Worm (Caenorhabditis elegans) whole organism, L2 larva: ENCODE data around the gene F47D12.3.

Experiments used
- C34F6.9 ChIP-seq: fragments of 150-350 bp; optimal IDR thresholded peaks from 2 replicates; lab custom pipeline; 2014; ENCODE audit warnings: missing biosample characterization, missing genetic modification characterization
- Y55F3AM.14 ChIP-seq: fragments of 200-800 bp; sonication (Bioruptor generic); optimal IDR thresholded peaks from 2 replicates; lab custom pipeline; 2018; ENCODE audit warnings: mild to moderate bottlenecking, missing genetic modification characterization, missing compliant biosample characterization
- ZK546.5 ChIP-seq: sonication (generic microtip); optimal IDR thresholded peaks from 2 replicates; lab custom pipeline; 2017; ENCODE audit warnings: missing biosample characterization, missing genetic modification characterization
- alr-1 ChIP-seq: fragments of 150-350 bp; optimal IDR thresholded peaks from 2 replicates; lab custom pipeline; 2014; ENCODE audit warnings: missing biosample characterization, missing genetic modification characterization
- aly-2 ChIP-seq: fragments of 150-350 bp; optimal IDR thresholded peaks from 2 replicates; lab custom pipeline; 2014; ENCODE audit warnings: missing biosample characterization, missing genetic modification characterization
- ama-1 ChIP-seq: fragments of 150-350 bp; optimal IDR thresholded peaks from 2 replicates; lab custom pipeline; 2018; ENCODE audit warnings: inconsistent platforms
- blmp-1 ChIP-seq: sonication (generic microtip); optimal IDR thresholded peaks from 2 replicates; lab custom pipeline; 2017; ENCODE audit warnings: missing genetic modification characterization, mild to moderate bottlenecking, missing compliant biosample characterization, antibody characterized with exemption, moderate library complexity; ENCODE audit not compliant: insufficient read depth
- ceh-82 ChIP-seq: fragments of 150-350 bp; optimal IDR thresholded peaks from 2 replicates; lab custom pipeline; 2014; ENCODE audit warnings: missing biosample characterization, missing genetic modification characterization
- dmd-4 ChIP-seq: sonication (generic microtip); optimal IDR thresholded peaks from 2 replicates; lab custom pipeline; 2017; ENCODE audit warnings: missing biosample characterization, missing genetic modification characterization
- egl-27 ChIP-seq: sonication (generic microtip); optimal IDR thresholded peaks from 3 replicates; lab custom pipeline; 2017; ENCODE audit warnings: missing biosample characterization, missing genetic modification reagents, missing genetic modification characterization
- elt-1 ChIP-seq: fragments of 150-350 bp; optimal IDR thresholded peaks from 2 replicates; lab custom pipeline; 2014; ENCODE audit warnings: missing biosample characterization, missing genetic modification characterization
- elt-3 ChIP-seq: sonication (generic microtip); optimal IDR thresholded peaks from 2 replicates; lab custom pipeline; 2017; ENCODE audit warnings: missing biosample characterization, missing genetic modification characterization
- fos-1 ChIP-seq: fragments of 150-350 bp; optimal IDR thresholded peaks from 2 replicates; lab custom pipeline; 2014; ENCODE audit warnings: missing biosample characterization, missing genetic modification characterization
- gmeb-1 ChIP-seq: fragments of 150-350 bp; optimal IDR thresholded peaks from 2 replicates; lab custom pipeline; 2014; ENCODE audit warnings: missing biosample characterization, missing genetic modification characterization
- lin-11 ChIP-seq: fragments of 150-350 bp; sonication (generic microtip); optimal IDR thresholded peaks from 2 replicates; lab custom pipeline; 2014; ENCODE audit warnings: missing biosample characterization, missing genetic modification characterization, inconsistent platforms, mixed read lengths
- lin-39 ChIP-seq: fragments of 150-350 bp; optimal IDR thresholded peaks from 2 replicates; lab custom pipeline; 2014; ENCODE audit warnings: missing biosample characterization, missing genetic modification reagents, missing genetic modification characterization
- lsy-2 ChIP-seq, 2 experiments: fragments of 150-350 bp in 1 of 2; sonication (generic microtip) in 1 of 2; optimal IDR thresholded peaks; 2 replicates each; lab custom pipeline; 2014 to 2017; ENCODE audit warnings: missing biosample characterization in 2 of 2, missing genetic modification characterization in 2 of 2
- mab-5 ChIP-seq: fragments of 150-350 bp; optimal IDR thresholded peaks from 2 replicates; lab custom pipeline; 2014; ENCODE audit warnings: missing biosample characterization, missing genetic modification characterization
- mbf-1 ChIP-seq: sonication (generic microtip); optimal IDR thresholded peaks from 2 replicates; lab custom pipeline; 2017; ENCODE audit warnings: missing biosample characterization, missing genetic modification characterization
- mdl-1 ChIP-seq, 2 experiments: fragments of 150-350 bp in 1 of 2; sonication (generic microtip) in 1 of 2; optimal IDR thresholded peaks; 2 replicates each; lab custom pipeline; 2017; ENCODE audit warnings: missing biosample characterization in 2 of 2, missing genetic modification characterization in 2 of 2
- nhr-10 ChIP-seq: sonication (generic microtip); optimal IDR thresholded peaks from 2 replicates; lab custom pipeline; 2017; ENCODE audit warnings: missing biosample characterization, missing genetic modification characterization
- nhr-12 ChIP-seq: fragments of 150-350 bp; optimal IDR thresholded peaks from 2 replicates; lab custom pipeline; 2014; ENCODE audit warnings: missing biosample characterization, missing genetic modification characterization
- nhr-23 ChIP-seq: fragments of 150-350 bp; optimal IDR thresholded peaks from 2 replicates; lab custom pipeline; 2014; ENCODE audit warnings: missing biosample characterization, missing genetic modification reagents, missing genetic modification characterization
- nhr-237 ChIP-seq: fragments of 150-350 bp; optimal IDR thresholded peaks from 2 replicates; lab custom pipeline; 2014; ENCODE audit warnings: missing biosample characterization, missing genetic modification characterization
- nhr-77 ChIP-seq: fragments of 150-350 bp; optimal IDR thresholded peaks from 2 replicates; lab custom pipeline; 2014; ENCODE audit warnings: missing biosample characterization, missing genetic modification characterization
- peb-1 ChIP-seq: fragments of 150-350 bp; optimal IDR thresholded peaks from 2 replicates; lab custom pipeline; 2014; ENCODE audit warnings: missing biosample characterization, missing genetic modification characterization
- sem-4 ChIP-seq: fragments of 150-350 bp; optimal IDR thresholded peaks from 2 replicates; lab custom pipeline; 2014; ENCODE audit warnings: missing biosample characterization, missing genetic modification reagents, missing genetic modification characterization
- skn-1 ChIP-seq: sonication (generic microtip); optimal IDR thresholded peaks from 2 replicates; lab custom pipeline; 2017; ENCODE audit warnings: missing biosample characterization, missing genetic modification characterization
- sma-3 ChIP-seq: sonication (generic microtip); optimal IDR thresholded peaks from 2 replicates; lab custom pipeline; 2016; ENCODE audit warnings: missing genetic modification reagents, missing genetic modification characterization, missing compliant biosample characterization
- sma-9 ChIP-seq, 2 experiments: fragments of 150-350 bp in 1 of 2; sonication (generic microtip) in 1 of 2; optimal IDR thresholded peaks; 2 replicates each; lab custom pipeline; 2014 to 2016; ENCODE audit warnings: missing genetic modification characterization in 2 of 2, mild to moderate bottlenecking in 1 of 2, missing biosample characterization in 1 of 2, missing compliant biosample characterization in 1 of 2, missing genetic modification reagents in 1 of 2, moderate library complexity in 1 of 2
- snpc-4 ChIP-seq: fragments of 150-350 bp; optimal IDR thresholded peaks from 2 replicates; lab custom pipeline; 2014; ENCODE audit warnings: missing biosample characterization, missing genetic modification characterization
- unc-55 ChIP-seq: fragments of 150-350 bp; sonication (generic microtip); optimal IDR thresholded peaks from 3 replicates; lab custom pipeline; 2014; ENCODE audit warnings: missing biosample characterization, missing genetic modification reagents, missing genetic modification characterization
- unc-62 ChIP-seq: fragments of 150-350 bp; optimal IDR thresholded peaks from 2 replicates; lab custom pipeline; 2014; ENCODE audit warnings: missing biosample characterization, missing genetic modification reagents, missing genetic modification characterization
- zag-1 ChIP-seq: fragments of 150-350 bp; optimal IDR thresholded peaks from 2 replicates; lab custom pipeline; 2014; ENCODE audit warnings: missing biosample characterization, missing genetic modification characterization
- ztf-1 ChIP-seq: fragments of 200-800 bp; sonication (Bioruptor generic); conservative IDR thresholded peaks from 2 replicates; pipeline ENCODE4 v1.3.6; 2022; ENCODE audit warnings: missing genetic modification characterization, missing compliant biosample characterization
- ztf-11 ChIP-seq: sonication (generic microtip); optimal IDR thresholded peaks from 2 replicates; lab custom pipeline; 2017; ENCODE audit warnings: missing biosample characterization, missing genetic modification characterization
- ztf-4 ChIP-seq: fragments of 150-350 bp; optimal IDR thresholded peaks from 2 replicates; lab custom pipeline; 2014; ENCODE audit warnings: missing biosample characterization, missing genetic modification characterization

Gene F47D12.3

DNA sequence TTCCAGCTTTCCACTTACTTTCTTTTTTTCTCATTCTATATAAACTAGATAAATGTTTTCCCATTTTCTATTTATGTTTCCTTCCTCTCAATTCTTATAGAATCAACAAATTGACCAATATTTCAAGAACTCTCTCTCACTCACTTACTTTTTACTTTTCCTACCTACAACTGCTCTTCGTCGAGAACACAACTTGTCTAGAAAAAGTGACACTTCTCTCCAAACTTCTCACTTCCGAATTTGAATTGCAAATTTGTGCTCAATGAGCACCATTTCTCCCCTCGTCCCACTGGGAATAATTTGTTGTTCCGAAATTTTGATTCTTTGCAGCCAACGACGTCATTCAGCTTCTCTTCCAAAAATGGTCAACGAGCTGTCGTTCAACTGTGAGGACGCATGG is at the start of gene F47D12.3:
TSS of gene F47D12.3 (plus strand) at position 331 of the 400 bp plus-strand sequence.
- TF ChIP-seq peb-1 (tag; lab: Kevin White, UChicago) (no peak), nhr-237 (no peak), ztf-11 (tag; lab: Kevin White, UChicago) (no peak), lin-39 (tag; lab: Kevin White, UChicago) (no peak), nhr-10 (tag; lab: Kevin White, UChicago) (no peak), unc-55 (GFP tag; lab: Kevin White, UChicago) (no peak), ztf-1 (GFP tag; lab: Robert Waterston, UW) (no peak), ama-1 (no peak), sem-4 (tag; lab: Kevin White, UChicago) (no peak), ztf-4 (tag; lab: Kevin White, UChicago) (no peak), snpc-4 (tag; lab: Kevin White, UChicago) (no peak), nhr-23 (no peak), egl-27 (tag; lab: Kevin White, UChicago) (no peak), zag-1 (tag; lab: Kevin White, UChicago) (no peak), sma-3 (GFP tag; lab: Kevin White, UChicago) (no peak), blmp-1 (tag; lab: Kevin White, UChicago) (no peak), nhr-77 (tag; lab: Kevin White, UChicago) (no peak), mdl-1 (tag; optimal IDR thresholded peaks at IDR 0.05; lab: Kevin White, UChicago) (no peak), dmd-4 (tag; lab: Kevin White, UChicago) (no peak)

DNA sequence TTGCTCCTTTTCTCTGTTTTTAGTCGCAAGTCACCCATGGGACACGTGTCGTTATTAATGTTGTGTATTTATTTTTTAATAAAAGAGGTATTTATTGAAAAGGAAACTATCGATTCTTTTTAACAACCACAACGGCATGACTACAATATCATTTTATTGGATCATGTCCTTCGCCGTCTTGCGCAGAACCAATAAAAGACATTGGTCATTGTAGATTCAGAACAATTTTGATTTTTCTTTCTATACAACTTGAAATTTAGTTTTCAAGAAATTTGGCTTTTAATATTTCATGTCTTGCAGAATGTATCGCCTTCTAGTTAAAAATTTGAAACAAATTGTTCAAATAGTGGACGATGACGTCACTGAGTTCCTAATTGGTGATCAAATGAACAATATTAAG is 46.8 kb upstream of the F47D12.3 start, which contains the start of gene amdh-1:
TSS of gene amdh-1 (plus strand) at position 301 of the 400 bp plus-strand sequence.
- TF ChIP-seq dmd-4 (tag; lab: Kevin White, UChicago), result no peak
- no peak for TF ChIP-seq unc-55 (GFP tag; lab: Kevin White, UChicago)
- TF ChIP-seq alr-1 (tag; lab: Kevin White, UChicago), result no peak
- no peak for TF ChIP-seq nhr-77 (tag; lab: Kevin White, UChicago)
- no peak for TF ChIP-seq mab-5 (tag; lab: Kevin White, UChicago)
- no peak for TF ChIP-seq fos-1 (tag; lab: Kevin White, UChicago)
- TF ChIP-seq nhr-10 (tag; lab: Kevin White, UChicago), result no peak
- TF ChIP-seq mdl-1 (tag; optimal IDR thresholded peaks at IDR 0.05; lab: Kevin White, UChicago), result no peak
- no peak for TF ChIP-seq lin-39 (tag; lab: Kevin White, UChicago)
- TF ChIP-seq C34F6.9 (tag; lab: Kevin White, UChicago), result no peak
- TF ChIP-seq elt-1 (tag; lab: Kevin White, UChicago), result no peak
- no peak for TF ChIP-seq zag-1 (tag; lab: Kevin White, UChicago)
- TF ChIP-seq gmeb-1, result no peak
- TF ChIP-seq ZK546.5 (tag; lab: Kevin White, UChicago), result no peak
- TF ChIP-seq Y55F3AM.14 (GFP tag; lab: Kevin White, UChicago), result no peak
- TF ChIP-seq unc-62, result no peak
- no peak for TF ChIP-seq nhr-12 (tag; lab: Kevin White, UChicago)
- TF ChIP-seq sma-9 (GFP tag; optimal IDR thresholded peaks at IDR 0.05; lab: Kevin White, UChicago), result no peak
- TF ChIP-seq sma-9 (tag; optimal IDR thresholded peaks at IDR 0.05; lab: Kevin White, UChicago), result no peak
- TF ChIP-seq ztf-1 (GFP tag; lab: Robert Waterston, UW), result no peak
- TF ChIP-seq egl-27 (tag; lab: Kevin White, UChicago), result no peak

DNA sequence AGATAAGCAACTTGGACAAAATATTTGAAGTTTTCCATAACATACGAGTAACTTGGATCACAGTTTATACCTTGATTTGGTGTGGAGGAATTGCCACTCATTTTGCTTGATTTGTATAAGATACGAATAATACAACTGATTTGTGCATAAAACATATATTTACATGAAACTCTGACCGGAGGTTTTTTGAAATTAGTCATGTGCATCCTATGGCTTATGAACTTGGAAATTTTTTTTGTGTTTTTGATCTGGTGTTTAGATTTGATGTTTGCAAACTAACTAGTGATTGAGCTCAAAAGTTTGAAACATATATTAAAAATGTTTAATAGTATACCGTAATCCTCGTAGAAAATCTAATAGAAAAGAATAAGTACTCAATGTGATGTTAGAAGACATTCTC is 43.5 kb upstream of the F47D12.3 start, which contains the start of gene srg-8:
TSS of gene srg-8 (minus strand) at position 101 of the 400 bp plus-strand sequence.
- no peak for TF ChIP-seq skn-1 (tag; lab: Kevin White, UChicago)
- no peak for TF ChIP-seq ztf-4 (tag; lab: Kevin White, UChicago)
- no peak for TF ChIP-seq ztf-1 (GFP tag; lab: Robert Waterston, UW)
- no peak for TF ChIP-seq fos-1 (tag; lab: Kevin White, UChicago)
- TF ChIP-seq peb-1 (tag; lab: Kevin White, UChicago), result no peak
- TF ChIP-seq ztf-11 (tag; lab: Kevin White, UChicago), result no peak
- TF ChIP-seq mbf-1 (tag; lab: Kevin White, UChicago), result no peak
- TF ChIP-seq lsy-2 (tag; optimal IDR thresholded peaks at IDR 0.05; lab: Kevin White, UChicago), result no peak
- TF ChIP-seq ceh-82, result no peak
- TF ChIP-seq elt-3 (tag; lab: Kevin White, UChicago), result no peak

DNA sequence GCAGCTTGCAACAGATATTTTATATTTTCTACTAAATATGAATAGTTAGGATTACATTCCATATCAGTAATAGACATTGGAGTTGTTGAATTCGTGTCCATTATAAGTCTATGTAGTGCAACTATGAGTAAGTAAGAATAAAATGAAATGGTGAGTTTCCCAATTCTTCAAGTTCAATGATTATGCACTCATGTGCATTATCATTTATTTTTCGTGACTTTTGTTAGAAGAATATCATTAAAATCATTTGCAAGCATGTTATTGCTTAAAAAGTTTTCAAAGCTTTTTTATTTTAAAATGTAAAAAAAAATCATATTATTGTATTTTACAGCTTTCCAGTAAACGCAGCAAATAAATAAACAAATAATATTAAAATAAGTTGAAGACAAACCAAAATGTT is 41.6 kb upstream of the F47D12.3 start, which contains the start of gene srg-9:
TSS of gene srg-9 (minus strand) at position 101 of the 400 bp plus-strand sequence.
- no peak for TF ChIP-seq nhr-77 (tag; lab: Kevin White, UChicago)
- TF ChIP-seq lin-11, result no peak
- no peak for TF ChIP-seq lin-39 (tag; lab: Kevin White, UChicago)
- TF ChIP-seq sma-3 (GFP tag; lab: Kevin White, UChicago), result no peak
- no peak for TF ChIP-seq fos-1 (tag; lab: Kevin White, UChicago)
- TF ChIP-seq Y55F3AM.14 (GFP tag; lab: Kevin White, UChicago), result no peak
- no peak for TF ChIP-seq aly-2 (tag; lab: Kevin White, UChicago)
- TF ChIP-seq skn-1 (tag; lab: Kevin White, UChicago), result no peak
- no peak for TF ChIP-seq sma-9 (GFP tag; optimal IDR thresholded peaks at IDR 0.05; lab: Kevin White, UChicago)
- no peak for TF ChIP-seq sma-9 (tag; optimal IDR thresholded peaks at IDR 0.05; lab: Kevin White, UChicago)
